Worm (Caenorhabditis elegans) whole organism, L1 larva: ENCODE results near the gene srh-190.

Experiments
- lin-39 ChIP-seq: fragments of 150-350 bp; optimal IDR thresholded peaks from 2 replicates; lab custom pipeline; 2014; ENCODE audit warnings: missing biosample characterization, missing genetic modification reagents, missing genetic modification characterization
- lir-3 ChIP-seq: sonication (generic microtip); optimal IDR thresholded peaks from 2 replicates; lab custom pipeline; 2016; ENCODE audit warnings: mild to moderate bottlenecking, missing genetic modification characterization, moderate library complexity, missing compliant biosample characterization; ENCODE audit not compliant: poor library complexity
- mdl-1 ChIP-seq, 2 experiments: fragments of 150-350 bp; optimal IDR thresholded peaks; 2 replicates each; lab custom pipeline; 2014 to 2017; ENCODE audit warnings: missing biosample characterization in 2 of 2, missing genetic modification characterization in 2 of 2, inconsistent platforms in 1 of 2
- nhr-76 ChIP-seq: sonication (generic microtip); optimal IDR thresholded peaks from 2 replicates; lab custom pipeline; 2017; ENCODE audit warnings: missing biosample characterization, missing genetic modification characterization
- pqm-1 ChIP-seq: sonication (generic microtip); optimal IDR thresholded peaks from 3 replicates; lab custom pipeline; 2017; ENCODE audit warnings: missing biosample characterization, missing genetic modification characterization
- sox-4 ChIP-seq: sonication (generic microtip); optimal IDR thresholded peaks from 2 replicates; lab custom pipeline; 2016; ENCODE audit warnings: missing genetic modification characterization, missing compliant biosample characterization
- unc-62 ChIP-seq: fragments of 150-350 bp; optimal IDR thresholded peaks from 2 replicates; lab custom pipeline; 2014; ENCODE audit warnings: missing biosample characterization, missing genetic modification reagents, missing genetic modification characterization

DNA sequence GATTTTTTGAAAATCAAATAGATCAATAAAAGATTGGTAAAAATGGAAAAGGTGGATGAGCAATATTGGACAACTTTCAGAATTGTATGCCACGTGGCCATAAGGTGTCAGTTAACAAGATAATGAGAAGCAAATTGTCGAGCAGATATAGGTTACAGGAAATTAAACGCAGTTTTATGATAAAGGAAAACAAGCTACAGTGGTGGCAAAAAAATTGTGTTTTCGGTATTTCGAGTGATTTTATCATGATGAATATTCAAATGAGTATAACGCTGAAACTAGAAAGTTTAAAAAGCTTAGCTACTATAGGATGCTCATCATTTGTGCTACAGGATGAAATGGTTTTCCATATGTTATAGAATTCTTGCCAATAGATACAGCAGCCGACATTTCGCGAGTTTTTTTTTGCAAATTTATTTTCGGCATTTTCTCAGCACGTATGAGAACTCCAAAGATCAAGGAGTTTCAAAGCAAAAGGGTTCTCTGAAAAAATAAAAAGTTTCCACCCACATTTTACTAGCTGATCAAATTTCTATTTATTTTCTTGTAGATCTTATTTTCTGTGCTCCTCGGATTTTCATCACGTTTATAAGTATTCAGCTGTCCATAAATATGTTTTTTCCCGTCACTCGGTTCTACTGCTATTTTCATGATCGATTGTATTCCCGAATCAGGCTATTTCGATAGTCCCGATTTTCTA, at the start of gene srh-190, which contains the start of gene str-229:
- no peak for TF ChIP-seq lin-39 (tag; lab: Kevin White, UChicago)
- TF ChIP-seq lir-3 (tag; lab: Kevin White, UChicago): no peak
- TF ChIP-seq pqm-1 (tag; lab: Kevin White, UChicago): no peak
- no peak for TF ChIP-seq mdl-1 (tag; optimal IDR thresholded peaks at IDR 0.05; lab: Kevin White, UChicago)
- TF ChIP-seq unc-62 (GFP tag; lab: Kevin White, UChicago): no peak
- TF ChIP-seq sox-4 (tag; lab: Kevin White, UChicago): no peak
- TF ChIP-seq nhr-76: no peak
